Fruit fly (Drosophila melanogaster) whole organism, prepupa: ENCODE measurements around the gene Hand.
A peak's percentile ranks its signal among the peaks of the same experiment; 100 is the strongest.

Source experiments
- CG10631 ChIP-seq: fragments of 200-800 bp; sonication (Bioruptor generic); optimal IDR thresholded peaks from 2 replicates; lab custom pipeline; 2016; ENCODE audit warnings: missing biosample characterization, missing genetic modification characterization
- CG11294 ChIP-seq: fragments of 200-800 bp; sonication (Bioruptor generic); IDR thresholded peaks from 2 replicates; pipeline ENCODE4 v1.3.6; 2022; ENCODE audit warnings: missing biosample characterization, missing genetic modification characterization
- CG15336 ChIP-seq: fragments of 200-800 bp; sonication (Bioruptor generic); IDR thresholded peaks from 2 replicates; pipeline ENCODE4 v1.3.6; 2022; ENCODE audit warnings: missing biosample characterization, missing genetic modification characterization
- CG1621 ChIP-seq: fragments of 200-800 bp; sonication (Bioruptor generic); optimal IDR thresholded peaks from 3 replicates; lab custom pipeline; 2018; ENCODE audit warnings: missing biosample characterization, mild to moderate bottlenecking, missing genetic modification characterization
- CG16779 ChIP-seq: fragments of 200-800 bp; sonication (Bioruptor generic); optimal IDR thresholded peaks from 3 replicates; lab custom pipeline; 2017; ENCODE audit warnings: missing biosample characterization, mild to moderate bottlenecking, missing genetic modification characterization
- CG3032 ChIP-seq: fragments of 200-800 bp; optimal IDR thresholded peaks from 2 replicates; lab custom pipeline; 2019; ENCODE audit warnings: missing biosample characterization, mild to moderate bottlenecking, missing genetic modification characterization, moderate library complexity
- CG31627 ChIP-seq: fragments of 200-800 bp; sonication (Bioruptor generic); optimal IDR thresholded peaks from 3 replicates; lab custom pipeline; 2016; ENCODE audit warnings: missing biosample characterization, missing genetic modification characterization
- CG32006 ChIP-seq: fragments of 200-800 bp; sonication (Bioruptor generic); optimal IDR thresholded peaks from 3 replicates; lab custom pipeline; 2017; ENCODE audit warnings: missing biosample characterization, mild to moderate bottlenecking, missing genetic modification characterization
- CG34406 ChIP-seq: fragments of 200-800 bp; sonication (Bioruptor generic); optimal IDR thresholded peaks from 3 replicates; lab custom pipeline; 2016; ENCODE audit warnings: missing biosample characterization, missing genetic modification characterization
- CG3919 ChIP-seq: fragments of 200-800 bp; sonication (Bioruptor generic); optimal IDR thresholded peaks from 3 replicates; lab custom pipeline; 2016; ENCODE audit warnings: missing biosample characterization, missing genetic modification characterization
- CG6163 ChIP-seq: fragments of 200-800 bp; sonication (Bioruptor generic); IDR thresholded peaks from 3 replicates; pipeline ENCODE4 v1.3.6; 2022; ENCODE audit warnings: missing biosample characterization, missing genetic modification characterization
- CG6276 ChIP-seq: fragments of 200-800 bp; sonication (Bioruptor generic); optimal IDR thresholded peaks from 2 replicates; lab custom pipeline; 2017; ENCODE audit warnings: missing biosample characterization, mild to moderate bottlenecking, missing genetic modification characterization
- CG6792 ChIP-seq: fragments of 200-800 bp; sonication (Bioruptor generic); optimal IDR thresholded peaks from 3 replicates; lab custom pipeline; 2016; ENCODE audit warnings: missing biosample characterization, missing genetic modification characterization
- CG6854 ChIP-seq: fragments of 200-800 bp; sonication (Bioruptor generic); optimal IDR thresholded peaks from 2 replicates; lab custom pipeline; 2017; ENCODE audit warnings: missing biosample characterization, mild to moderate bottlenecking, missing genetic modification characterization
- CG8119 ChIP-seq: fragments of 200-800 bp; sonication (Bioruptor generic); IDR thresholded peaks from 3 replicates; pipeline ENCODE4 v1.3.6; 2022; ENCODE audit warnings: missing biosample characterization, missing genetic modification characterization
- CG8319 ChIP-seq: fragments of 200-800 bp; sonication (Bioruptor generic); optimal IDR thresholded peaks from 3 replicates; lab custom pipeline; 2016; ENCODE audit warnings: missing biosample characterization, missing genetic modification characterization
- CG8632 ChIP-seq: fragments of 200-800 bp; sonication (Bioruptor generic); optimal IDR thresholded peaks from 3 replicates; lab custom pipeline; 2016; ENCODE audit warnings: missing biosample characterization, missing genetic modification characterization
- CG9139 ChIP-seq: fragments of 200-800 bp; sonication (Bioruptor generic); optimal IDR thresholded peaks from 3 replicates; lab custom pipeline; 2017; ENCODE audit warnings: missing biosample characterization, mild to moderate bottlenecking, missing genetic modification characterization
- Eip78C ChIP-seq: fragments of 200-800 bp; sonication (Bioruptor generic); peaks from one replicate; lab custom pipeline; 2016; ENCODE audit warnings: missing biosample characterization, missing genetic modification characterization
- Eip93F ChIP-seq: fragments of 200-800 bp; sonication (Bioruptor generic); optimal IDR thresholded peaks from 2 replicates; lab custom pipeline; 2016; ENCODE audit warnings: missing biosample characterization, mild to moderate bottlenecking, missing genetic modification characterization
- Ets96B ChIP-seq: fragments of 200-800 bp; optimal IDR thresholded peaks from 2 replicates; lab custom pipeline; 2019; ENCODE audit warnings: missing biosample characterization, mild to moderate bottlenecking, missing genetic modification characterization, moderate library complexity
- Gug ChIP-seq: fragments of 200-800 bp; sonication (Bioruptor generic); IDR thresholded peaks from 2 replicates; pipeline ENCODE4 v1.3.6; 2022; ENCODE audit warnings: missing biosample characterization, missing genetic modification characterization
- Hr38 ChIP-seq: sonication (Bioruptor generic); optimal IDR thresholded peaks from 2 replicates; lab custom pipeline; 2016; ENCODE audit warnings: missing biosample characterization, missing genetic modification characterization
- Hr39 ChIP-seq: fragments of 200-800 bp; sonication (Bioruptor generic); optimal IDR thresholded peaks from 2 replicates; lab custom pipeline; 2016; ENCODE audit warnings: missing biosample characterization, missing genetic modification characterization
- Met ChIP-seq: fragments of 200-800 bp; sonication (Bioruptor generic); optimal IDR thresholded peaks from 3 replicates; lab custom pipeline; 2016; ENCODE audit warnings: missing biosample characterization, missing genetic modification characterization
- OdsH ChIP-seq: fragments of 200-800 bp; sonication (Bioruptor generic); optimal IDR thresholded peaks from 3 replicates; lab custom pipeline; 2016; ENCODE audit warnings: missing biosample characterization, missing genetic modification characterization
- Smox ChIP-seq: fragments of 200-800 bp; sonication (Bioruptor generic); optimal IDR thresholded peaks from 3 replicates; lab custom pipeline; 2016; ENCODE audit warnings: missing biosample characterization, missing genetic modification characterization
- Sox102F ChIP-seq: fragments of 200-800 bp; sonication (Bioruptor generic); optimal IDR thresholded peaks from 2 replicates; lab custom pipeline; 2016; ENCODE audit warnings: missing biosample characterization, mild to moderate bottlenecking, missing genetic modification characterization
- Sox14 ChIP-seq: fragments of 200-800 bp; sonication (Bioruptor generic); optimal IDR thresholded peaks from 3 replicates; lab custom pipeline; 2016; ENCODE audit warnings: missing biosample characterization, missing genetic modification characterization
- Sox15 ChIP-seq: fragments of 200-800 bp; sonication (Bioruptor generic); optimal IDR thresholded peaks from 3 replicates; lab custom pipeline; 2016; ENCODE audit warnings: missing biosample characterization, missing genetic modification characterization
- achi ChIP-seq: fragments of 200-800 bp; sonication (Bioruptor generic); optimal IDR thresholded peaks from 3 replicates; lab custom pipeline; 2016; ENCODE audit warnings: missing biosample characterization, missing genetic modification characterization
- acj6 ChIP-seq: fragments of 200-800 bp; sonication (Bioruptor generic); optimal IDR thresholded peaks from 3 replicates; lab custom pipeline; 2016; ENCODE audit warnings: missing biosample characterization, missing genetic modification characterization
- cyc ChIP-seq: fragments of 200-800 bp; sonication (Bioruptor generic); optimal IDR thresholded peaks from 3 replicates; lab custom pipeline; 2016; ENCODE audit warnings: missing biosample characterization, missing genetic modification characterization
- dac ChIP-seq: fragments of 200-800 bp; sonication (Bioruptor generic); optimal IDR thresholded peaks from 2 replicates; lab custom pipeline; 2017; ENCODE audit warnings: missing biosample characterization, mild to moderate bottlenecking, missing genetic modification characterization
- eg ChIP-seq: fragments of 200-800 bp; sonication (Bioruptor generic); IDR thresholded peaks from 3 replicates; pipeline ENCODE4 v1.3.6; 2022; ENCODE audit warnings: missing biosample characterization, missing genetic modification characterization
- fd85E ChIP-seq: fragments of 200-800 bp; sonication (Bioruptor generic); optimal IDR thresholded peaks from 3 replicates; lab custom pipeline; 2016; ENCODE audit warnings: missing biosample characterization, missing genetic modification characterization
- fkh ChIP-seq: fragments of 200-800 bp; sonication (Bioruptor generic); optimal IDR thresholded peaks from 3 replicates; lab custom pipeline; 2017; ENCODE audit warnings: missing biosample characterization, mild to moderate bottlenecking, missing genetic modification characterization, moderate library complexity
- lz ChIP-seq: fragments of 200-800 bp; sonication (Bioruptor generic); optimal IDR thresholded peaks from 3 replicates; lab custom pipeline; 2016; ENCODE audit warnings: missing biosample characterization, missing genetic modification characterization
- ss ChIP-seq, 2 experiments: fragments of 200-800 bp; sonication (Bioruptor generic); optimal IDR thresholded peaks; 2 replicates in 1 of 2; 3 replicates in 1 of 2; lab custom pipeline; 2017 to 2018; ENCODE audit warnings: mild to moderate bottlenecking in 2 of 2, missing biosample characterization in 2 of 2, missing genetic modification characterization in 2 of 2, moderate library complexity in 1 of 2
- svp ChIP-seq: fragments of 200-800 bp; sonication (Bioruptor generic); peaks from one replicate; lab custom pipeline; 2016; ENCODE audit warnings: missing biosample characterization, missing genetic modification characterization

The Hand gene

dm6 chr2L:10276846-10277245 lies 18.3 kb downstream of the Hand start (continued):
- TF ChIP-seq CG6163 (GFP tag; lab: Robert Waterston, UW) (no peak; the same call in 1 of the 3 replicates), Sox14 (GFP tag; lab: Kevin White, UChicago) (peak; percentile 85), lz (peak; percentile 59), CG15336 (no peak), Eip78C (GFP tag; lab: Kevin White, UChicago) (peak; percentile 84), dac (peak; percentile 37)

- TF ChIP-seq CG8632 (GFP tag; lab: Kevin White, UChicago): peak; percentile 42
- peak; percentile 69 for TF ChIP-seq Ets96B
- no peak for TF ChIP-seq Sox15 (GFP tag; lab: Kevin White, UChicago)
- no peak for TF ChIP-seq Met (GFP tag; lab: Kevin White, UChicago)
- TF ChIP-seq fd85E (GFP tag; lab: Kevin White, UChicago): peak; percentile 5
- no peak for TF ChIP-seq CG9139 (GFP tag; lab: Kevin White, UChicago)
- peak; percentile 37 for TF ChIP-seq CG6854
- TF ChIP-seq Hr38 (GFP tag; lab: Kevin White, UChicago): no peak
- TF ChIP-seq eg: no peak; the same call in 2 of the 3 replicates
- peak; percentile 20 for TF ChIP-seq CG6792
- TF ChIP-seq CG6163 (GFP tag; lab: Robert Waterston, UW): no peak
- TF ChIP-seq Eip78C (GFP tag; lab: Kevin White, UChicago): peak; percentile 84
- TF ChIP-seq Sox14 (GFP tag; lab: Kevin White, UChicago): no peak
- TF ChIP-seq CG8119 (GFP tag; lab: Robert Waterston, UW): peak; percentile 70; the same call in 2 of the 3 replicates
- no peak; the same call in 1 of the 2 replicates for TF ChIP-seq Gug (GFP tag; lab: Robert Waterston, UW)
- TF ChIP-seq acj6 (GFP tag; lab: Kevin White, UChicago): peak; percentile 32
- TF ChIP-seq CG15336: peak; percentile 82
- TF ChIP-seq CG3032 (tag; lab: Kevin White, UChicago): peak; percentile 67
- TF ChIP-seq fkh (GFP tag; lab: Kevin White, UChicago): peak; percentile 21
- TF ChIP-seq OdsH (GFP tag; lab: Kevin White, UChicago): no peak
- TF ChIP-seq CG34406: no peak
- peak; percentile 42; the same call in 1 of the 2 replicates for TF ChIP-seq CG11294 (GFP tag; lab: Robert Waterston, UW)
Measured at dm6 chr2L:10276436-10276835, 18.7 kb downstream of the Hand start.

- TF ChIP-seq CG1621 (tag; lab: Kevin White, UChicago): no peak
- TF ChIP-seq svp (GFP tag; lab: Kevin White, UChicago): no peak
- no peak for TF ChIP-seq CG16779 (tag; lab: Kevin White, UChicago)
- TF ChIP-seq CG31627 (GFP tag; lab: Kevin White, UChicago): no peak
- no peak for TF ChIP-seq OdsH (GFP tag; lab: Kevin White, UChicago)
- TF ChIP-seq Hr39 (GFP tag; lab: Kevin White, UChicago): no peak
- TF ChIP-seq CG8319 (GFP tag; lab: Kevin White, UChicago): no peak
- TF ChIP-seq Gug (GFP tag; lab: Robert Waterston, UW): no peak
- no peak for TF ChIP-seq Eip78C (GFP tag; lab: Kevin White, UChicago)
Measured at dm6 chr2L:10272224-10272623, 23.0 kb downstream of the Hand start, which contains the start of gene trk. Gene trk, minus strand, starts transcription at chr2L:10272324.

dm6 chr2L:10269854-10270253 lies 25.3 kb downstream of the Hand start, which contains the start of gene Mulk:
Gene Mulk, plus strand, starts transcription at chr2L:10270051.
- TF ChIP-seq Hr39 (GFP tag; lab: Kevin White, UChicago) (no peak), Smox (GFP tag; lab: Kevin White, UChicago) (no peak), CG32006 (no peak), Gug (GFP tag; lab: Robert Waterston, UW) (no peak)

dm6 chr2L:10268688-10269087 lies 26.5 kb downstream of the Hand start, which contains the start of gene CG4957:
Gene CG4957, plus strand, starts transcription at chr2L:10268872.
- no peak for TF ChIP-seq Eip93F (GFP tag; lab: Kevin White, UChicago)
- TF ChIP-seq CG10631 (GFP tag; lab: Kevin White, UChicago): no peak
- TF ChIP-seq Sox102F: no peak
- TF ChIP-seq cyc (GFP tag; lab: Kevin White, UChicago): no peak
- no peak for TF ChIP-seq Gug (GFP tag; lab: Robert Waterston, UW)
- TF ChIP-seq CG3919 (GFP tag; lab: Kevin White, UChicago): no peak
- TF ChIP-seq fd85E (GFP tag; lab: Kevin White, UChicago): no peak
- no peak for TF ChIP-seq CG6276 (GFP tag; lab: Kevin White, UChicago)
- TF ChIP-seq ss (GFP tag; optimal IDR thresholded peaks at IDR 0.05; lab: Kevin White, UChicago): no peak
- no peak for TF ChIP-seq achi (GFP tag; lab: Kevin White, UChicago)
